Worm (Caenorhabditis elegans) whole organism, L4/young adult: Measurements from ENCODE around the gene T10G3.1.

Experiments
- W03F9.2 ChIP-seq: fragments of 150-350 bp; optimal IDR thresholded peaks from 2 replicates; lab custom pipeline; 2014; ENCODE audit warnings: missing biosample characterization, missing genetic modification characterization
- dao-5 ChIP-seq: sonication (generic microtip); optimal IDR thresholded peaks from 2 replicates; lab custom pipeline; 2016; ENCODE audit warnings: missing genotype, missing genetic modification characterization, moderate library complexity, missing compliant biosample characterization
- him-1 ChIP-seq: sonication (generic microtip); optimal IDR thresholded peaks from 2 replicates; lab custom pipeline; 2016; ENCODE audit warnings: missing genotype, missing genetic modification reagents, missing genetic modification characterization, missing compliant biosample characterization

DNA sequence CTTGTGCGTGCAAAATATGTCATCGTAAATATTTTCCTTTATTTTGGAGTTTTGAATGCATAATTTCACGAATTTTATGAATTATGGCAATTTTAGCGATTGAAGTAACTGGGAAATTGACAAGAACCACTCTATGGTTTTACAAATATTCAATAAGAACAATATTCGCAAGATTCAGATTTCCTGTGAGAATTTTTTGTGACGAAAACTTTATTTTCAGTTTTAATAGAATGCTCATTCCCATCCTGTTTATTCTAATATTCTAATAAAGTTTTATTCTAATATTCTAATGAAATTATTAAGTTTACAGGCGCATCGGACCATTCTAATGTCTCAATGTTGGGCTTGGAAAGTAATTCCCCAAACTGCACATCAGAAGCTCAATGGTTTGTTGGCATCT lies 49.7 kb upstream of the T10G3.1 start, which contains the start of gene R11G10.3:
- TF ChIP-seq W03F9.2 (no peak), dao-5 (tag; lab: Kevin White, UChicago) (no peak), him-1 (tag; lab: Kevin White, UChicago) (no peak)
